Worm (Caenorhabditis elegans) whole organism, L2 larva: ENCODE data around the gene R02D5.24.

Experiments used
- blmp-1 ChIP-seq: sonication (generic microtip); optimal IDR thresholded peaks from 2 replicates; lab custom pipeline; 2017; ENCODE audit warnings: missing genetic modification characterization, mild to moderate bottlenecking, missing compliant biosample characterization, antibody characterized with exemption, moderate library complexity; ENCODE audit not compliant: insufficient read depth
- lin-39 ChIP-seq: fragments of 150-350 bp; optimal IDR thresholded peaks from 2 replicates; lab custom pipeline; 2014; ENCODE audit warnings: missing biosample characterization, missing genetic modification reagents, missing genetic modification characterization
- lsy-2 ChIP-seq, 2 experiments: fragments of 150-350 bp in 1 of 2; sonication (generic microtip) in 1 of 2; optimal IDR thresholded peaks; 2 replicates each; lab custom pipeline; 2014 to 2017; ENCODE audit warnings: missing biosample characterization in 2 of 2, missing genetic modification characterization in 2 of 2
- ztf-4 ChIP-seq: fragments of 150-350 bp; optimal IDR thresholded peaks from 2 replicates; lab custom pipeline; 2014; ENCODE audit warnings: missing biosample characterization, missing genetic modification characterization

DNA sequence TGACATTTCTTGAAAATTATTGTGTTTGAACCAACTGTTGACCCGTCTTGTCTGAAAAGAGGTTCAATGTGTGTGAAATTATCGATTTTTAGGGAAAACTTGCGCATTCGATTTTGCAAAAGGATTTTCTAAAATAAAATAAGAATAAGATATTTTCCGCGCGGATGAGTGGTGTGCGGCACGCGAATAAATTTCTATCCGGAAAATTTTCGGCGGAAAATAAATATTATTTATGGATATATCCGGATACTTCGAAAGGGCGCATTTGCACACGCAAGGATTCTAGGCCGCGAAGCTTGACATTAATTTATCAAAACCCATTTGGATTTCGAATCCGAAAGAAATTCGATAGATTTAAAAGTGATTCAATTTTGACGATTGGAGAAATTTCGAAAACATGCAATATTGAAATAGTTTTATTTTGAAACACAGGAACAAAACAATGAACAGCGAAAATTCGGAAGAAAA lies 44.7 kb downstream of the R02D5.24 start, which contains the start of gene rike-1:
- TF ChIP-seq lsy-2 (tag; optimal IDR thresholded peaks at IDR 0.05; lab: Kevin White, UChicago) (peak in 1 of 2 experiments; percentile 50), lin-39 (tag; lab: Kevin White, UChicago) (no peak), blmp-1 (tag; lab: Kevin White, UChicago) (no peak), ztf-4 (tag; lab: Kevin White, UChicago) (no peak)
